Fruit fly (Drosophila melanogaster) whole organism, embryonic: ENCODE data around the gene zuc.

Experiments
- CG12769 ChIP-seq: fragments of 200-800 bp; sonication (Bioruptor generic); optimal IDR thresholded peaks from 2 replicates; lab custom pipeline; 2019; ENCODE audit warnings: missing biosample characterization, mild to moderate bottlenecking, missing genetic modification characterization, moderate library complexity
- ERR ChIP-seq: fragments of 200-800 bp; sonication (Bioruptor generic); optimal IDR thresholded peaks from 2 replicates; lab custom pipeline; 2016; ENCODE audit warnings: missing biosample characterization, missing genetic modification characterization

DNA sequence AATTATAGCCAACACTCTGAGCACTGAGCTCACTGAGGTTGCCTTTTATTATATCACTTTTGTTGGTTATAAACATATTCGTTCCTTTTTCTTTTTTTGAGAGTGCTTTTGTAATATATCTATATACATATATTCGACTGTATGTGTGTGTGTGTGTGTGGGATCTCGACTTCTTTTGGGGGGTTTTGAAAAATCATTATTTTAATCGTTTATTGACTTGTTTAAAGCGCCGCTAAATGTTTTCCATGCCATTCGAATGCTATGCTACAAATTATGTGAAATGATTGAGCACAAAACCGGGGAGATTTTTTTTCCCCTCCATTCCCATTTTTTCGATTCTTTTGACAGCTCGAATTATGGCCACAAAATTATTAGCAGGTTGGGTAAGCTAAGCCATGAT is 20.3 kb downstream of the zuc start:
- TF ChIP-seq ERR (GFP tag; lab: Kevin White, UChicago) (no peak), CG12769 (tag; lab: Kevin White, UChicago) (no peak)
